Worm (Caenorhabditis elegans) whole organism, late embryonic: ENCODE measurements around the gene irld-47.

Experiments
- F13H6.1 ChIP-seq: sonication (generic microtip); optimal IDR thresholded peaks from 2 replicates; lab custom pipeline; 2016; ENCODE audit warnings: missing genetic modification characterization, missing compliant biosample characterization
- K02D7.2 ChIP-seq: sonication (generic microtip); optimal IDR thresholded peaks from 2 replicates; lab custom pipeline; 2017; ENCODE audit warnings: mild to moderate bottlenecking, missing genetic modification characterization, missing compliant biosample characterization
- K09A11.1 ChIP-seq: sonication (generic microtip); optimal IDR thresholded peaks from 2 replicates; lab custom pipeline; 2017; ENCODE audit warnings: antibody characterized with exemption, mild to moderate bottlenecking, missing genetic modification characterization, missing compliant biosample characterization; ENCODE audit not compliant: insufficient read depth
- Y22D7AL.16 ChIP-seq: sonication (generic microtip); optimal IDR thresholded peaks from 2 replicates; lab custom pipeline; 2016; ENCODE audit warnings: missing genetic modification characterization, missing compliant biosample characterization
- ama-1 ChIP-seq: fragments of 150-350 bp; optimal IDR thresholded peaks from 2 replicates; lab custom pipeline; 2014
- ceh-18 ChIP-seq: sonication (generic microtip); optimal IDR thresholded peaks from 2 replicates; lab custom pipeline; 2016; ENCODE audit warnings: missing genetic modification characterization, missing compliant biosample characterization
- ceh-22 ChIP-seq: sonication (generic microtip); optimal IDR thresholded peaks from 2 replicates; lab custom pipeline; 2017; ENCODE audit warnings: missing biosample characterization, missing genetic modification characterization
- ceh-24 ChIP-seq: sonication (generic microtip); optimal IDR thresholded peaks from 2 replicates; lab custom pipeline; 2016; ENCODE audit warnings: mild to moderate bottlenecking, missing genetic modification characterization, missing compliant biosample characterization
- ceh-30 ChIP-seq: fragments of 150-350 bp; optimal IDR thresholded peaks from 2 replicates; lab custom pipeline; 2014; ENCODE audit warnings: missing biosample characterization, missing genetic modification characterization
- ceh-31 ChIP-seq: sonication (generic microtip); optimal IDR thresholded peaks from 2 replicates; lab custom pipeline; 2016; ENCODE audit warnings: missing genetic modification characterization, missing compliant biosample characterization
- ceh-34 ChIP-seq: sonication (generic microtip); optimal IDR thresholded peaks from 2 replicates; lab custom pipeline; 2016; ENCODE audit warnings: mild to moderate bottlenecking, missing genetic modification characterization, missing compliant biosample characterization
- ceh-6 ChIP-seq: fragments of 200-800 bp; sonication (Bioruptor generic); optimal IDR thresholded peaks from 2 replicates; lab custom pipeline; 2018; ENCODE audit warnings: mild to moderate bottlenecking, missing genetic modification characterization, missing compliant biosample characterization
- dmd-4 ChIP-seq: sonication (generic microtip); optimal IDR thresholded peaks from 2 replicates; lab custom pipeline; 2016; ENCODE audit warnings: borderline replicate concordance, missing genetic modification characterization, missing compliant biosample characterization
- dve-1 ChIP-seq: sonication (generic microtip); optimal IDR thresholded peaks from 2 replicates; lab custom pipeline; 2017; ENCODE audit warnings: antibody characterized with exemption, mild to moderate bottlenecking, missing genetic modification characterization, missing compliant biosample characterization
- ets-4 ChIP-seq: sonication (generic microtip); optimal IDR thresholded peaks from 2 replicates; lab custom pipeline; 2016; ENCODE audit warnings: missing genetic modification characterization, missing compliant biosample characterization
- fkh-10 ChIP-seq: fragments of 150-350 bp; optimal IDR thresholded peaks from 2 replicates; lab custom pipeline; 2014; ENCODE audit warnings: missing biosample characterization, missing genetic modification reagents, missing genetic modification characterization
- gmeb-2 ChIP-seq: sonication (generic microtip); optimal IDR thresholded peaks from 2 replicates; lab custom pipeline; 2016; ENCODE audit warnings: missing genetic modification characterization, inconsistent platforms, missing compliant biosample characterization
- mec-3 ChIP-seq: sonication (generic microtip); optimal IDR thresholded peaks from 2 replicates; lab custom pipeline; 2016; ENCODE audit warnings: borderline replicate concordance, missing genetic modification characterization, missing compliant biosample characterization
- nfya-1 ChIP-seq: sonication (generic microtip); optimal IDR thresholded peaks from 2 replicates; lab custom pipeline; 2017; ENCODE audit warnings: missing genetic modification characterization, mild to moderate bottlenecking, missing compliant biosample characterization, antibody characterized with exemption, moderate library complexity
- nhr-11 ChIP-seq: fragments of 150-350 bp; optimal IDR thresholded peaks from 2 replicates; lab custom pipeline; 2014; ENCODE audit warnings: missing biosample characterization, missing genetic modification characterization
- npax-4 ChIP-seq: sonication (generic microtip); optimal IDR thresholded peaks from 2 replicates; lab custom pipeline; 2016; ENCODE audit warnings: missing genetic modification characterization, missing compliant biosample characterization
- pag-3 ChIP-seq: sonication (generic microtip); optimal IDR thresholded peaks from 2 replicates; lab custom pipeline; 2016; ENCODE audit warnings: missing compliant biosample characterization, missing genetic modification characterization, borderline replicate concordance
- pat-9 ChIP-seq: fragments of 200-800 bp; sonication (Bioruptor generic); optimal IDR thresholded peaks from 2 replicates; lab custom pipeline; 2018; ENCODE audit warnings: mild to moderate bottlenecking, missing genetic modification characterization, moderate library complexity, missing compliant biosample characterization
- pha-2 ChIP-seq: sonication (generic microtip); optimal IDR thresholded peaks from 2 replicates; lab custom pipeline; 2017; ENCODE audit warnings: mild to moderate bottlenecking, missing genetic modification characterization, missing compliant biosample characterization
- pha-4 ChIP-seq: fragments of 150-350 bp; optimal IDR thresholded peaks from 2 replicates; lab custom pipeline; 2018; ENCODE audit warnings: missing biosample characterization, missing genetic modification reagents, missing genetic modification characterization
- pqm-1 ChIP-seq: sonication (generic microtip); optimal IDR thresholded peaks from 2 replicates; lab custom pipeline; 2016; ENCODE audit warnings: missing genetic modification characterization, missing compliant biosample characterization
- rnt-1 ChIP-seq: sonication (generic microtip); optimal IDR thresholded peaks from 2 replicates; lab custom pipeline; 2016; ENCODE audit warnings: missing genetic modification characterization, missing compliant biosample characterization
- sox-4 ChIP-seq: sonication (generic microtip); optimal IDR thresholded peaks from 2 replicates; lab custom pipeline; 2017; ENCODE audit warnings: mild to moderate bottlenecking, missing genetic modification characterization, inconsistent platforms, missing compliant biosample characterization
- syd-9 ChIP-seq: sonication (generic microtip); optimal IDR thresholded peaks from 2 replicates; lab custom pipeline; 2016; ENCODE audit warnings: mild to moderate bottlenecking, missing genetic modification characterization, moderate library complexity, missing compliant biosample characterization
- tbx-2 ChIP-seq: sonication (generic microtip); optimal IDR thresholded peaks from 2 replicates; lab custom pipeline; 2016; ENCODE audit warnings: missing genetic modification characterization, missing compliant biosample characterization
- tbx-7 ChIP-seq: sonication (generic microtip); optimal IDR thresholded peaks from 2 replicates; lab custom pipeline; 2016; ENCODE audit warnings: missing genotype, missing genetic modification characterization, missing compliant biosample characterization
- unc-42 ChIP-seq: sonication (generic microtip); optimal IDR thresholded peaks from 2 replicates; lab custom pipeline; 2016; ENCODE audit warnings: missing genotype, missing genetic modification characterization, missing compliant biosample characterization
- unc-55 ChIP-seq: sonication (generic microtip); optimal IDR thresholded peaks from 2 replicates; lab custom pipeline; 2017; ENCODE audit warnings: missing biosample characterization, missing genetic modification reagents, missing genetic modification characterization

irld-47 gene

ce11 chrII:7842053-7842452 is 19.7 kb upstream of the irld-47 start, which contains the start of gene klp-3:
klp-3 (plus strand) TSS chrII:7842353.
- no peak for TF ChIP-seq K02D7.2 (tag; lab: Kevin White, UChicago)
- TF ChIP-seq, all 69 proteins: peak for 0

DNA sequence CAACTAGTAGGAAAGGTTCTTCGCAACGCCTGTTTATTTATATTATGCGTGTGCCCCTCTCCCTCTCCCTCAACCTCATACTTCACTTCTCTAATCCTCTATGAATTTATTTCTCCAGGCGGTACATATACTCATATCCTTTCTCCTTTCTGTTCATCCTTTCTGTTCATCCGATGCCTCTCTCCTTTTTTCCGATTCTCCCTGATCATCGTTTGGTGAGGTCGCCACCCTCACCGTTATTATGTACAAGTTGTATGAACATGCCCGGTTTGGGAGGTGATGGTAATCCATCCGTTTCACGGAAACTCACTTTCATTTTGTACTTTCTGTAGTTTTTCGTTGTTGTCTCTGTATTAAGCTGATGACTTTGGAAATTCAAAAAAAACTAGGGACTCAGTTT is 17.3 kb upstream of the irld-47 start:
- TF ChIP-seq Y22D7AL.16 (no peak), unc-55 (GFP tag; lab: Kevin White, UChicago) (peak; percentile 42), nfya-1 (peak; percentile 45), ceh-31 (tag; lab: Kevin White, UChicago) (peak; percentile 16)

DNA sequence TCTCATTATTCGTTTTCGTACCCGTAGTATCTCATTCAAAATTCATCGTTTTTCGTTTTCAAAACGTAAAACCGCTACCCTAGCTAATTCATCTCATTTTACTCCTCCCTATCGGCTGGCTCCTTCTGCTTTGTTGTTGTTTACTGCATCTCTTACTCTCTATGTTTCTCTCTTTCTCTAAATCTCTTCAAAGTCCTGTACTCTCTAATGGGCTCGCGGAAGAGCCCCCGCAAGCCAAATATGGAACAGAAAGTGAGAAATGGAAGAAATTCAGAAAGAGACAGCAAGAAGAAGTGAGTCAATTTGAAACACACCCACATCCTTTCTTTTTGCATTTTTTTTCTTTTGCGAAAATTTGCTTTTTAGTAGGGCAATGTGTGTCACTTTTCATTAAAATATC is 16.3 kb upstream of the irld-47 start:
- TF ChIP-seq nfya-1 (peak; percentile 12), K09A11.1 (no peak), pha-4 (tag; lab: Kevin White, UChicago) (no peak)

- peak; percentile 32 for TF ChIP-seq rnt-1 (tag; lab: Kevin White, UChicago)
- peak; percentile 64 for TF ChIP-seq ceh-34
- peak; percentile 63 for TF ChIP-seq ceh-18 (tag; lab: Kevin White, UChicago)
- peak; percentile 43 for TF ChIP-seq unc-55 (GFP tag; lab: Kevin White, UChicago)
- no peak for TF ChIP-seq gmeb-2 (tag; lab: Kevin White, UChicago)
Measured at ce11 chrII:7836613-7837226, 14.4 kb upstream of the irld-47 start.

ce11 chrII:7835314-7835713 is 13.0 kb upstream of the irld-47 start, which contains the start of gene cex-2:
cex-2 (minus strand) TSS chrII:7835414.
- TF ChIP-seq gmeb-2 (tag; lab: Kevin White, UChicago) (no peak), npax-4 (tag; lab: Kevin White, UChicago) (no peak), unc-42 (tag; lab: Kevin White, UChicago) (no peak), mec-3 (tag; lab: Kevin White, UChicago) (no peak), sox-4 (tag; lab: Kevin White, UChicago) (no peak), tbx-7 (tag; lab: Kevin White, UChicago) (no peak), ceh-22 (tag; lab: Kevin White, UChicago) (no peak), dmd-4 (tag; lab: Kevin White, UChicago) (no peak), pqm-1 (tag; lab: Kevin White, UChicago) (no peak), syd-9 (tag; lab: Kevin White, UChicago) (no peak)

ce11 chrII:7832054-7832453 is 9.7 kb upstream of the irld-47 start, which contains the start of gene T09A5.14:
T09A5.14 (plus strand) TSS chrII:7832354.
- no peak for TF ChIP-seq tbx-2 (tag; lab: Kevin White, UChicago)
- TF ChIP-seq dve-1 (tag; lab: Kevin White, UChicago) = no peak
- no peak for TF ChIP-seq pag-3 (tag; lab: Kevin White, UChicago)
- TF ChIP-seq ceh-30 (tag; lab: Kevin White, UChicago) = no peak
- no peak for TF ChIP-seq ceh-24
- no peak for TF ChIP-seq ama-1 (lab: Kevin White, UChicago)
- TF ChIP-seq nfya-1 = no peak
- no peak for TF ChIP-seq ceh-6 (GFP tag; lab: Kevin White, UChicago)
- TF ChIP-seq pha-2 (tag; lab: Kevin White, UChicago) = no peak
- no peak for TF ChIP-seq mec-3 (tag; lab: Kevin White, UChicago)
- TF ChIP-seq nhr-11 = no peak
- no peak for TF ChIP-seq K09A11.1
- no peak for TF ChIP-seq sox-4 (tag; lab: Kevin White, UChicago)
- TF ChIP-seq Y22D7AL.16 = no peak
- no peak for TF ChIP-seq F13H6.1 (tag; lab: Kevin White, UChicago)
- TF ChIP-seq ets-4 (tag; lab: Kevin White, UChicago) = no peak
- TF ChIP-seq fkh-10 = no peak
- no peak for TF ChIP-seq pat-9
- TF ChIP-seq, all 69 proteins: peak for 0
